Fruit fly (Drosophila melanogaster) whole organism, adult: ENCODE results near the gene CG17549.

Experiments
- CG11617 ChIP-seq: fragments of 200-800 bp; sonication (Bioruptor generic); optimal IDR thresholded peaks from 2 replicates; lab custom pipeline; 2017; ENCODE audit warnings: mild to moderate bottlenecking, missing biosample characterization, missing genetic modification reagents, missing genetic modification characterization
- CG12768 ChIP-seq: fragments of 200-800 bp; sonication (Bioruptor generic); optimal IDR thresholded peaks from 2 replicates; lab custom pipeline; 2017; ENCODE audit warnings: missing biosample characterization, missing genetic modification characterization, mild to moderate bottlenecking, moderate library complexity, missing genetic modification reagents
- CG14711 ChIP-seq: fragments of 200-800 bp; sonication (Bioruptor generic); optimal IDR thresholded peaks from 2 replicates; lab custom pipeline; 2018; ENCODE audit warnings: missing biosample characterization, mild to moderate bottlenecking, missing genetic modification characterization, moderate library complexity
- CG1620 ChIP-seq: fragments of 200-800 bp; sonication (Bioruptor generic); optimal IDR thresholded peaks from 2 replicates; lab custom pipeline; 2016; ENCODE audit warnings: missing biosample characterization, missing genetic modification characterization
- CG33017 ChIP-seq: fragments of 200-800 bp; sonication (Bioruptor generic); optimal IDR thresholded peaks from 2 replicates; lab custom pipeline; 2018; ENCODE audit warnings: missing biosample characterization, mild to moderate bottlenecking, missing genetic modification characterization, moderate library complexity
- CG5204 ChIP-seq: fragments of 200-800 bp; sonication (Bioruptor generic); optimal IDR thresholded peaks from 2 replicates; lab custom pipeline; 2016; ENCODE audit warnings: missing biosample characterization, missing genetic modification characterization
- CG7045 ChIP-seq: fragments of 200-800 bp; sonication (Bioruptor generic); optimal IDR thresholded peaks from 2 replicates; lab custom pipeline; 2017; ENCODE audit warnings: missing biosample characterization, mild to moderate bottlenecking, missing genetic modification characterization
- CG7101 ChIP-seq: fragments of 200-800 bp; sonication (Bioruptor generic); optimal IDR thresholded peaks from 2 replicates; lab custom pipeline; 2018; ENCODE audit warnings: missing biosample characterization, mild to moderate bottlenecking, missing genetic modification characterization, moderate library complexity
- Clk ChIP-seq: fragments of 200-800 bp; sonication (Bioruptor generic); optimal IDR thresholded peaks from 2 replicates; lab custom pipeline; 2017; ENCODE audit warnings: missing biosample characterization, missing genetic modification characterization
- Crg-1 ChIP-seq: fragments of 200-800 bp; sonication (Bioruptor generic); optimal IDR thresholded peaks from 2 replicates; lab custom pipeline; 2016; ENCODE audit warnings: missing biosample characterization, missing genetic modification characterization
- Hr96 ChIP-seq: fragments of 200-800 bp; sonication (Bioruptor generic); optimal IDR thresholded peaks from 2 replicates; lab custom pipeline; 2016; ENCODE audit warnings: missing biosample characterization, missing genetic modification characterization
- Mnt ChIP-seq: fragments of 200-800 bp; sonication (Bioruptor generic); optimal IDR thresholded peaks from 2 replicates; lab custom pipeline; 2016; ENCODE audit warnings: missing biosample characterization, mild to moderate bottlenecking, missing genetic modification characterization
- bab1 ChIP-seq: fragments of 200-800 bp; sonication (Bioruptor generic); optimal IDR thresholded peaks from 3 replicates; lab custom pipeline; 2019; ENCODE audit warnings: missing biosample characterization, mild to moderate bottlenecking, missing genetic modification characterization, moderate library complexity
- cic ChIP-seq: fragments of 200-800 bp; sonication (Bioruptor generic); optimal IDR thresholded peaks from 2 replicates; lab custom pipeline; 2017; ENCODE audit warnings: missing biosample characterization, mild to moderate bottlenecking, missing genetic modification characterization, moderate library complexity
- cnc ChIP-seq, 2 experiments: fragments of >200 bp; optimal IDR thresholded peaks; 2 replicates each; lab custom pipeline; 2017
- kay ChIP-seq: fragments of 200-800 bp; sonication (Bioruptor generic); peaks from one replicate; lab custom pipeline; 2016; ENCODE audit warnings: missing biosample characterization, missing genetic modification characterization, borderline replicate concordance
- ovo ChIP-seq: fragments of 200-800 bp; sonication (Bioruptor generic); optimal IDR thresholded peaks from 2 replicates; lab custom pipeline; 2016; ENCODE audit warnings: missing biosample characterization, missing genetic modification characterization
- pad ChIP-seq: fragments of 200-800 bp; sonication (Bioruptor generic); optimal IDR thresholded peaks from 3 replicates; lab custom pipeline; 2017; ENCODE audit warnings: missing biosample characterization, missing genetic modification characterization, mild to moderate bottlenecking, moderate library complexity, missing genetic modification reagents
- tj ChIP-seq: fragments of 200-800 bp; sonication (Bioruptor generic); optimal IDR thresholded peaks from 3 replicates; lab custom pipeline; 2017; ENCODE audit warnings: missing biosample characterization, mild to moderate bottlenecking, missing genetic modification characterization, moderate library complexity
- toe ChIP-seq: fragments of 200-800 bp; sonication (Bioruptor generic); optimal IDR thresholded peaks from 2 replicates; lab custom pipeline; 2016; ENCODE audit warnings: missing biosample characterization, missing genetic modification characterization

The CG17549 gene

dm6 chr2L:19415133-19415532 lies 25.3 kb upstream of the CG17549 start:
- TF ChIP-seq kay, result peak; percentile 62
- TF ChIP-seq Mnt (GFP tag; lab: Kevin White, UChicago), result no peak
- TF ChIP-seq Crg-1 (GFP tag; lab: Kevin White, UChicago), result no peak

- TF ChIP-seq CG11617 (GFP tag; lab: Kevin White, UChicago) (peak; percentile 26), CG33017 (tag; lab: Kevin White, UChicago) (no peak), cic (GFP tag; lab: Kevin White, UChicago) (peak; percentile 38), tj (no peak), CG7101 (tag; lab: Kevin White, UChicago) (no peak), CG5204 (GFP tag; lab: Kevin White, UChicago) (no peak), pad (GFP tag; lab: Kevin White, UChicago) (no peak)
Observed at dm6 chr2L:19414233-19414749, 24.4 kb upstream of the CG17549 start.

dm6 chr2L:19413118-19413893 lies 23.4 kb upstream of the CG17549 start:
- TF ChIP-seq kay (peak; percentile 60), pad (GFP tag; lab: Kevin White, UChicago) (no peak), ovo (GFP tag; lab: Kevin White, UChicago) (no peak), bab1 (GFP tag; lab: Kevin White, UChicago) (no peak), Hr96 (GFP tag; lab: Kevin White, UChicago) (no peak), CG7101 (tag; lab: Kevin White, UChicago) (no peak)

- TF ChIP-seq CG1620 (GFP tag; lab: Kevin White, UChicago) (no peak), Clk (GFP tag; lab: Kevin White, UChicago) (no peak)
Observed at dm6 chr2L:19411966-19412365, 22.1 kb upstream of the CG17549 start.

dm6 chr2L:19406419-19406818 lies 16.5 kb upstream of the CG17549 start:
- TF ChIP-seq Crg-1 (GFP tag; lab: Kevin White, UChicago) (no peak), Mnt (GFP tag; lab: Kevin White, UChicago) (no peak), cnc (optimal IDR thresholded peaks at IDR 0.05; lab: Kevin White, UChicago) (no peak), CG7045 (GFP tag; lab: Kevin White, UChicago) (no peak), CG1620 (GFP tag; lab: Kevin White, UChicago) (no peak), CG5204 (GFP tag; lab: Kevin White, UChicago) (no peak), bab1 (GFP tag; lab: Kevin White, UChicago) (no peak), CG7101 (tag; lab: Kevin White, UChicago) (no peak), toe (GFP tag; lab: Kevin White, UChicago) (no peak), tj (no peak), CG12768 (GFP tag; lab: Kevin White, UChicago) (no peak), pad (GFP tag; lab: Kevin White, UChicago) (no peak), cic (GFP tag; lab: Kevin White, UChicago) (no peak), CG33017 (tag; lab: Kevin White, UChicago) (no peak), kay (no peak), CG14711 (tag; lab: Kevin White, UChicago) (no peak), Clk (GFP tag; lab: Kevin White, UChicago) (no peak), Hr96 (GFP tag; lab: Kevin White, UChicago) (no peak), CG11617 (GFP tag; lab: Kevin White, UChicago) (no peak)

dm6 chr2L:19405685-19406357 lies 15.9 kb upstream of the CG17549 start:
- TF ChIP-seq bab1 (GFP tag; lab: Kevin White, UChicago), result no peak
- TF ChIP-seq pad (GFP tag; lab: Kevin White, UChicago), result no peak
- TF ChIP-seq CG5204 (GFP tag; lab: Kevin White, UChicago), result no peak
- TF ChIP-seq CG12768 (GFP tag; lab: Kevin White, UChicago), result no peak
- no peak for TF ChIP-seq cnc (optimal IDR thresholded peaks at IDR 0.05; lab: Kevin White, UChicago)
- no peak for TF ChIP-seq Clk (GFP tag; lab: Kevin White, UChicago)
- no peak for TF ChIP-seq Mnt (GFP tag; lab: Kevin White, UChicago)
- TF ChIP-seq CG7045 (GFP tag; lab: Kevin White, UChicago), result no peak
- TF ChIP-seq CG14711 (tag; lab: Kevin White, UChicago), result no peak
- no peak for TF ChIP-seq CG11617 (GFP tag; lab: Kevin White, UChicago)
- TF ChIP-seq tj, result no peak
- no peak for TF ChIP-seq CG1620 (GFP tag; lab: Kevin White, UChicago)
- no peak for TF ChIP-seq Crg-1 (GFP tag; lab: Kevin White, UChicago)
- TF ChIP-seq CG33017 (tag; lab: Kevin White, UChicago), result no peak
- no peak for TF ChIP-seq cic (GFP tag; lab: Kevin White, UChicago)
- no peak for TF ChIP-seq toe (GFP tag; lab: Kevin White, UChicago)
